Worm (Caenorhabditis elegans): Measurements from ENCODE around the gene srh-268.

The srh-268 gene

ce11 chrV:7522279-7522678 is 16.8 kb upstream of the srh-268 start, which contains the start of gene C54F6.15:
Gene C54F6.15, minus strand, starts transcription at chrV:7522379.
- TF ChIP-seq nhr-28 (tag; optimal IDR thresholded peaks at IDR 0.05) = no peak
- TF ChIP-seq nhr-12 (tag; optimal IDR thresholded peaks at IDR 0.05) = no peak
- no peak for TF ChIP-seq sem-2 (GFP tag; optimal IDR thresholded peaks at IDR 0.05)
- no peak for TF ChIP-seq lin-32 (GFP tag; optimal IDR thresholded peaks at IDR 0.05)
- TF ChIP-seq unc-120 (tag; optimal IDR thresholded peaks at IDR 0.05; ENCODE audit: poor library complexity, severe bottlenecking) = no peak
- TF ChIP-seq pha-4 (tag; optimal IDR thresholded peaks at IDR 0.05) = no peak
- no peak for TF ChIP-seq ztf-11 (tag; optimal IDR thresholded peaks at IDR 0.05)
- TF ChIP-seq unc-39 (tag; optimal IDR thresholded peaks at IDR 0.05) = no peak
- no peak for TF ChIP-seq nhr-2 (tag; optimal IDR thresholded peaks at IDR 0.05)
- no peak for TF ChIP-seq nhr-76 (tag; optimal IDR thresholded peaks at IDR 0.05)
- no peak for TF ChIP-seq ham-2 (GFP tag; optimal IDR thresholded peaks at IDR 0.05)
- TF ChIP-seq lin-13 (tag; optimal IDR thresholded peaks at IDR 0.05) = no peak
- TF ChIP-seq nhr-237 (tag; optimal IDR thresholded peaks at IDR 0.05) = no peak
- no peak for TF ChIP-seq cnd-1 (tag; optimal IDR thresholded peaks at IDR 0.05)
- no peak for TF ChIP-seq ceh-43 (GFP tag; optimal IDR thresholded peaks at IDR 0.05)
- TF ChIP-seq mls-2 (tag; optimal IDR thresholded peaks at IDR 0.05) = no peak
- TF ChIP-seq sptf-1 (tag; optimal IDR thresholded peaks at IDR 0.05) = no peak

- TF ChIP-seq nhr-237 (tag; optimal IDR thresholded peaks at IDR 0.05) = no peak
- TF ChIP-seq mep-1 (tag; optimal IDR thresholded peaks at IDR 0.05) = no peak
- TF ChIP-seq M03D4.4 (tag; optimal IDR thresholded peaks at IDR 0.05) = no peak
- TF ChIP-seq pha-4 (tag; optimal IDR thresholded peaks at IDR 0.05) = no peak
- no peak for TF ChIP-seq unc-62 (GFP tag; optimal IDR thresholded peaks at IDR 0.05)
- no peak for TF ChIP-seq unc-120 (tag; optimal IDR thresholded peaks at IDR 0.05; ENCODE audit: poor library complexity, severe bottlenecking)
- no peak for TF ChIP-seq ztf-11 (tag; optimal IDR thresholded peaks at IDR 0.05)
- TF ChIP-seq ceh-39 (tag; optimal IDR thresholded peaks at IDR 0.05) = no peak
- no peak for TF ChIP-seq blmp-1 (tag; optimal IDR thresholded peaks at IDR 0.05)
- TF ChIP-seq lsy-2 (tag; optimal IDR thresholded peaks at IDR 0.05) = no peak
- TF ChIP-seq snpc-4 (tag; optimal IDR thresholded peaks at IDR 0.05) = no peak
- TF ChIP-seq lin-13 (tag; optimal IDR thresholded peaks at IDR 0.05) = no peak
- no peak for TF ChIP-seq sem-2 (GFP tag; optimal IDR thresholded peaks at IDR 0.05)
- TF ChIP-seq elt-3 (tag; optimal IDR thresholded peaks at IDR 0.05) = no peak
Measured at ce11 chrV:7523392-7523791, 15.7 kb upstream of the srh-268 start, which contains the start of gene C54F6.6. Gene C54F6.6, plus strand, starts transcription at chrV:7523692.

ce11 chrV:7524447-7524846 is 14.7 kb upstream of the srh-268 start, which contains the start of gene C54F6.20:
Gene C54F6.20, plus strand, starts transcription at chrV:7524747.
- TF ChIP-seq cnd-1 (tag; optimal IDR thresholded peaks at IDR 0.05) (no peak), pha-4 (tag; optimal IDR thresholded peaks at IDR 0.05) (no peak), drap-1 (GFP tag; optimal IDR thresholded peaks at IDR 0.05) (no peak), nhr-28 (tag; optimal IDR thresholded peaks at IDR 0.05) (no peak), nhr-12 (tag; optimal IDR thresholded peaks at IDR 0.05) (no peak), lin-13 (tag; optimal IDR thresholded peaks at IDR 0.05) (no peak), zip-8 (tag; optimal IDR thresholded peaks at IDR 0.05) (no peak), nhr-76 (tag; optimal IDR thresholded peaks at IDR 0.05) (no peak), unc-39 (tag; optimal IDR thresholded peaks at IDR 0.05) (no peak), nhr-237 (tag; optimal IDR thresholded peaks at IDR 0.05) (no peak), M03D4.4 (tag; optimal IDR thresholded peaks at IDR 0.05) (no peak), ceh-43 (GFP tag; optimal IDR thresholded peaks at IDR 0.05) (no peak), bed-3 (GFP tag; optimal IDR thresholded peaks at IDR 0.05) (no peak), lsy-2 (tag; optimal IDR thresholded peaks at IDR 0.05) (no peak), mep-1 (tag; optimal IDR thresholded peaks at IDR 0.05) (no peak), ceh-83 (GFP tag; optimal IDR thresholded peaks at IDR 0.05) (no peak), hlh-1 (tag; optimal IDR thresholded peaks at IDR 0.05) (no peak), nhr-2 (tag; optimal IDR thresholded peaks at IDR 0.05) (no peak), ham-2 (GFP tag; optimal IDR thresholded peaks at IDR 0.05) (no peak), unc-62 (GFP tag; optimal IDR thresholded peaks at IDR 0.05) (no peak)

- TF ChIP-seq lsy-2 (tag; optimal IDR thresholded peaks at IDR 0.05) (no peak), pha-4 (tag; optimal IDR thresholded peaks at IDR 0.05) (no peak), ceh-83 (GFP tag; optimal IDR thresholded peaks at IDR 0.05) (no peak), tbx-8 (GFP tag; optimal IDR thresholded peaks at IDR 0.05) (no peak), flh-1 (GFP tag; optimal IDR thresholded peaks at IDR 0.05) (no peak), unc-120 (tag; optimal IDR thresholded peaks at IDR 0.05; ENCODE audit: poor library complexity, severe bottlenecking) (no peak), sptf-1 (tag; optimal IDR thresholded peaks at IDR 0.05) (no peak), snpc-4 (tag; optimal IDR thresholded peaks at IDR 0.05) (no peak), ceh-43 (GFP tag; optimal IDR thresholded peaks at IDR 0.05) (no peak), unc-39 (tag; optimal IDR thresholded peaks at IDR 0.05) (no peak), mab-5 (tag; optimal IDR thresholded peaks at IDR 0.05) (no peak), ceh-39 (tag; optimal IDR thresholded peaks at IDR 0.05) (no peak), blmp-1 (tag; optimal IDR thresholded peaks at IDR 0.05) (no peak), lin-32 (GFP tag; optimal IDR thresholded peaks at IDR 0.05) (no peak), hlh-1 (tag; optimal IDR thresholded peaks at IDR 0.05) (no peak), M03D4.4 (tag; optimal IDR thresholded peaks at IDR 0.05) (no peak), ces-1 (GFP tag; optimal IDR thresholded peaks at IDR 0.05) (no peak)
Measured at ce11 chrV:7525695-7526094, 13.4 kb upstream of the srh-268 start, which contains the start of gene C54F6.18. Gene C54F6.18, plus strand, starts transcription at chrV:7525995.

Measured in whole organism, mixed stage, embryonic.